Worm (Caenorhabditis elegans) whole organism, late embryonic: ENCODE data around the gene slt-1.

Experiments
- C08G9.2 ChIP-seq: sonication (generic microtip); optimal IDR thresholded peaks from 2 replicates; lab custom pipeline; 2016; ENCODE audit warnings: mild to moderate bottlenecking, missing genetic modification characterization, moderate library complexity, missing compliant biosample characterization
- C38D4.7 ChIP-seq: fragments of 200-800 bp; sonication (Bioruptor generic); optimal IDR thresholded peaks from 2 replicates; lab custom pipeline; 2018; ENCODE audit warnings: mild to moderate bottlenecking, missing genetic modification characterization, moderate library complexity, missing compliant biosample characterization
- K09A11.1 ChIP-seq: sonication (generic microtip); optimal IDR thresholded peaks from 2 replicates; lab custom pipeline; 2017; ENCODE audit warnings: antibody characterized with exemption, mild to moderate bottlenecking, missing genetic modification characterization, missing compliant biosample characterization; ENCODE audit not compliant: insufficient read depth
- T23F11.4 ChIP-seq: fragments of 200-800 bp; sonication (Bioruptor generic); optimal IDR thresholded peaks from 2 replicates; lab custom pipeline; 2018; ENCODE audit warnings: mild to moderate bottlenecking, missing genetic modification characterization, missing compliant biosample characterization
- ahr-1 ChIP-seq: sonication (generic microtip); optimal IDR thresholded peaks from 2 replicates; lab custom pipeline; 2016; ENCODE audit warnings: missing genetic modification characterization, missing compliant biosample characterization
- ama-1 ChIP-seq: fragments of 150-350 bp; optimal IDR thresholded peaks from 2 replicates; lab custom pipeline; 2014
- ceh-19 ChIP-seq: fragments of 200-800 bp; sonication (Bioruptor generic); optimal IDR thresholded peaks from 2 replicates; lab custom pipeline; 2018; ENCODE audit warnings: mild to moderate bottlenecking, missing genetic modification characterization, missing compliant biosample characterization
- ceh-22 ChIP-seq: sonication (generic microtip); optimal IDR thresholded peaks from 2 replicates; lab custom pipeline; 2017; ENCODE audit warnings: missing biosample characterization, missing genetic modification characterization
- ceh-30 ChIP-seq: fragments of 150-350 bp; optimal IDR thresholded peaks from 2 replicates; lab custom pipeline; 2014; ENCODE audit warnings: missing biosample characterization, missing genetic modification characterization
- ceh-31 ChIP-seq: sonication (generic microtip); optimal IDR thresholded peaks from 2 replicates; lab custom pipeline; 2016; ENCODE audit warnings: missing genetic modification characterization, missing compliant biosample characterization
- ceh-48 ChIP-seq: sonication (generic microtip); optimal IDR thresholded peaks from 2 replicates; lab custom pipeline; 2016; ENCODE audit warnings: missing genetic modification characterization, inconsistent platforms, missing compliant biosample characterization
- elt-4 ChIP-seq: sonication (generic microtip); optimal IDR thresholded peaks from 2 replicates; lab custom pipeline; 2016; ENCODE audit warnings: missing genetic modification characterization, missing compliant biosample characterization
- ets-4 ChIP-seq: sonication (generic microtip); optimal IDR thresholded peaks from 2 replicates; lab custom pipeline; 2016; ENCODE audit warnings: missing genetic modification characterization, missing compliant biosample characterization
- fax-1 ChIP-seq: sonication (generic microtip); optimal IDR thresholded peaks from 2 replicates; lab custom pipeline; 2016; ENCODE audit warnings: missing genotype, missing genetic modification characterization, missing compliant biosample characterization
- hlh-13 ChIP-seq: fragments of 200-800 bp; sonication (Bioruptor generic); optimal IDR thresholded peaks from 2 replicates; lab custom pipeline; 2018; ENCODE audit warnings: mild to moderate bottlenecking, missing genetic modification characterization, missing compliant biosample characterization
- hlh-15 ChIP-seq: sonication (generic microtip); optimal IDR thresholded peaks from 2 replicates; lab custom pipeline; 2016; ENCODE audit warnings: missing genetic modification characterization, missing compliant biosample characterization
- hlh-8 ChIP-seq: sonication (generic microtip); optimal IDR thresholded peaks from 2 replicates; lab custom pipeline; 2016; ENCODE audit warnings: missing genotype, missing genetic modification characterization, missing compliant biosample characterization
- madf-2 ChIP-seq: sonication (generic microtip); optimal IDR thresholded peaks from 2 replicates; lab custom pipeline; 2017; ENCODE audit warnings: missing genetic modification characterization, missing compliant biosample characterization
- mec-3 ChIP-seq: sonication (generic microtip); optimal IDR thresholded peaks from 2 replicates; lab custom pipeline; 2016; ENCODE audit warnings: borderline replicate concordance, missing genetic modification characterization, missing compliant biosample characterization
- nfya-1 ChIP-seq: sonication (generic microtip); optimal IDR thresholded peaks from 2 replicates; lab custom pipeline; 2017; ENCODE audit warnings: missing genetic modification characterization, mild to moderate bottlenecking, missing compliant biosample characterization, antibody characterized with exemption, moderate library complexity
- nhr-11 ChIP-seq: fragments of 150-350 bp; optimal IDR thresholded peaks from 2 replicates; lab custom pipeline; 2014; ENCODE audit warnings: missing biosample characterization, missing genetic modification characterization
- npax-4 ChIP-seq: sonication (generic microtip); optimal IDR thresholded peaks from 2 replicates; lab custom pipeline; 2016; ENCODE audit warnings: missing genetic modification characterization, missing compliant biosample characterization
- odd-2 ChIP-seq: sonication (generic microtip); optimal IDR thresholded peaks from 2 replicates; lab custom pipeline; 2017; ENCODE audit warnings: antibody characterized with exemption, mild to moderate bottlenecking, missing genetic modification characterization, missing compliant biosample characterization
- pag-3 ChIP-seq: sonication (generic microtip); optimal IDR thresholded peaks from 2 replicates; lab custom pipeline; 2016; ENCODE audit warnings: missing compliant biosample characterization, missing genetic modification characterization, borderline replicate concordance
- pat-9 ChIP-seq: fragments of 200-800 bp; sonication (Bioruptor generic); optimal IDR thresholded peaks from 2 replicates; lab custom pipeline; 2018; ENCODE audit warnings: mild to moderate bottlenecking, missing genetic modification characterization, moderate library complexity, missing compliant biosample characterization
- pax-1 ChIP-seq: fragments of 150-350 bp; optimal IDR thresholded peaks from 2 replicates; lab custom pipeline; 2014; ENCODE audit warnings: missing biosample characterization, missing genetic modification characterization
- pqm-1 ChIP-seq: sonication (generic microtip); optimal IDR thresholded peaks from 2 replicates; lab custom pipeline; 2016; ENCODE audit warnings: missing genetic modification characterization, missing compliant biosample characterization
- pros-1 ChIP-seq: fragments of 150-350 bp; optimal IDR thresholded peaks from 2 replicates; lab custom pipeline; 2014; ENCODE audit warnings: missing biosample characterization, missing genetic modification reagents, missing genetic modification characterization
- sdc-2 ChIP-seq: sonication (generic microtip); optimal IDR thresholded peaks from 2 replicates; lab custom pipeline; 2016; ENCODE audit warnings: missing genotype, missing genetic modification characterization, missing compliant biosample characterization
- sox-2 ChIP-seq: fragments of 200-800 bp; sonication (Bioruptor generic); IDR thresholded peaks from 2 replicates; pipeline ENCODE4 v1.3.6; 2022; ENCODE audit warnings: missing genetic modification reagents, missing genetic modification characterization, missing compliant biosample characterization
- sox-4 ChIP-seq: sonication (generic microtip); optimal IDR thresholded peaks from 2 replicates; lab custom pipeline; 2017; ENCODE audit warnings: mild to moderate bottlenecking, missing genetic modification characterization, inconsistent platforms, missing compliant biosample characterization
- syd-9 ChIP-seq: sonication (generic microtip); optimal IDR thresholded peaks from 2 replicates; lab custom pipeline; 2016; ENCODE audit warnings: mild to moderate bottlenecking, missing genetic modification characterization, moderate library complexity, missing compliant biosample characterization
- tbx-7 ChIP-seq: sonication (generic microtip); optimal IDR thresholded peaks from 2 replicates; lab custom pipeline; 2016; ENCODE audit warnings: missing genotype, missing genetic modification characterization, missing compliant biosample characterization
- unc-3 ChIP-seq, 2 experiments: fragments of 200-800 bp in 1 of 2; sonication (Bioruptor generic) in 1 of 2; sonication (generic microtip) in 1 of 2; conservative IDR thresholded peaks in 1 of 2; optimal IDR thresholded peaks in 1 of 2; 2 replicates each; pipeline versions ENCODE4 v1.3.6 to Lab custom; 2016 to 2022; ENCODE audit warnings: missing compliant biosample characterization in 2 of 2, missing genetic modification characterization in 2 of 2, missing genetic modification reagents in 1 of 2
- unc-42 ChIP-seq: sonication (generic microtip); optimal IDR thresholded peaks from 2 replicates; lab custom pipeline; 2016; ENCODE audit warnings: missing genotype, missing genetic modification characterization, missing compliant biosample characterization
- zip-5 ChIP-seq: sonication (generic microtip); optimal IDR thresholded peaks from 2 replicates; lab custom pipeline; 2016; ENCODE audit warnings: missing genetic modification characterization, missing compliant biosample characterization

The slt-1 gene

ce11 chrX:14661918-14662317 is 12.2 kb upstream of the slt-1 start:
- TF ChIP-seq nhr-11 = no peak
- no peak for TF ChIP-seq hlh-15 (tag; lab: Kevin White, UChicago)
- TF ChIP-seq ceh-31 (tag; lab: Kevin White, UChicago) = no peak
- TF ChIP-seq ahr-1 = no peak
- no peak for TF ChIP-seq syd-9 (tag; lab: Kevin White, UChicago)
- TF ChIP-seq fax-1 = no peak
- TF ChIP-seq odd-2 = no peak

- TF ChIP-seq unc-42 (peak; percentile 58), C38D4.7 (GFP tag; lab: Kevin White, UChicago) (no peak), ahr-1 (no peak), ceh-30 (tag; lab: Kevin White, UChicago) (no peak), ceh-48 (no peak), unc-3 (GFP tag; conservative IDR thresholded peaks at IDR 0.05; lab: Robert Waterston, UW) (no peak), unc-3 (tag; optimal IDR thresholded peaks at IDR 0.05; lab: Kevin White, UChicago) (no peak), sox-4 (no peak), npax-4 (tag; lab: Kevin White, UChicago) (no peak)
These were observed 11.7 kb upstream of the slt-1 start for ce11 chrX:14662460-14662859.

ce11 chrX:14664028-14664427 is 10.1 kb upstream of the slt-1 start, which contains the start of gene C26G2.2:
C26G2.2 (plus strand) TSS chrX:14664328.
- TF ChIP-seq elt-4 (tag; lab: Kevin White, UChicago) (no peak), npax-4 (tag; lab: Kevin White, UChicago) (no peak), pag-3 (tag; lab: Kevin White, UChicago) (no peak), K09A11.1 (tag; lab: Kevin White, UChicago) (no peak), nfya-1 (tag; lab: Kevin White, UChicago) (no peak), ceh-22 (tag; lab: Kevin White, UChicago) (no peak), unc-3 (GFP tag; conservative IDR thresholded peaks at IDR 0.05; lab: Robert Waterston, UW) (no peak), unc-3 (tag; optimal IDR thresholded peaks at IDR 0.05; lab: Kevin White, UChicago) (no peak), zip-5 (no peak), C08G9.2 (tag; lab: Kevin White, UChicago) (no peak)
- TF ChIP-seq, all 69 proteins: peak for 0

ce11 chrX:14671300-14671699 is 2.8 kb upstream of the slt-1 start:
- TF ChIP-seq C08G9.2 (tag; lab: Kevin White, UChicago) = no peak
- TF ChIP-seq hlh-13 (GFP tag; lab: Kevin White, UChicago) = no peak
- TF ChIP-seq ama-1 = no peak
- no peak for TF ChIP-seq hlh-8
- TF ChIP-seq mec-3 (tag; lab: Kevin White, UChicago) = no peak
- TF ChIP-seq pros-1 (tag; lab: Kevin White, UChicago) = no peak
- TF ChIP-seq zip-5 = no peak

- TF ChIP-seq pax-1 (tag; lab: Kevin White, UChicago) (no peak), hlh-13 (GFP tag; lab: Kevin White, UChicago) (no peak), K09A11.1 (tag; lab: Kevin White, UChicago) (no peak), sox-2 (no peak), ceh-19 (GFP tag; lab: Kevin White, UChicago) (no peak), pqm-1 (tag; lab: Kevin White, UChicago) (no peak), sdc-2 (tag; lab: Kevin White, UChicago) (no peak), ceh-30 (tag; lab: Kevin White, UChicago) (no peak), unc-3 (GFP tag; conservative IDR thresholded peaks at IDR 0.05; lab: Robert Waterston, UW) (no peak), unc-3 (tag; optimal IDR thresholded peaks at IDR 0.05; lab: Kevin White, UChicago) (no peak), madf-2 (no peak), tbx-7 (tag; lab: Kevin White, UChicago) (no peak), pat-9 (no peak), T23F11.4 (GFP tag; lab: Kevin White, UChicago) (no peak), hlh-15 (tag; lab: Kevin White, UChicago) (no peak), ets-4 (no peak)
These were observed 4.9 kb downstream of the slt-1 start for ce11 chrX:14678983-14679382.
